Worm (Caenorhabditis elegans): ENCODE data around the gene spe-26.

DNA sequence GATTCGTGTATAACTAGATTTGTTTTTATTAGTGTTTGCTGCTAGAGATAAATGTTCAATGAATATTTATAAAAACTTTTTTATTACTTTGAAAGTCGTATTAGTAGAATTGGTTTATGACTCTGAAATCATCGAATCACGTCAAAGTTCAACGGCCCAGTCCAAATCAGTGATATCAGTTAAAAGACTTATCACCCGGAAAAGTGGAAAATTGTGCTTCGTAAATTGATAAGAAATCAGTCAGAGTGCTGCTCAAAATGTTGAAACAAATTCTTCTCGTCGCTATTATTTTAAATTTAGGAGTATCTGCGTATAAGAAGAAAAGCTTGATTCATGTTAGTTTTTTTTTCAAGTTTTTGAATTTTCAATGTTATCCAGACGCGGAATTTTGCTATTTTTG, 3.5 kb downstream of the spe-26 start, which contains the start of gene R10H10.3:
- TF ChIP-seq ccch-3 (GFP tag; optimal IDR thresholded peaks at IDR 0.05) (no peak), atf-7 (tag; optimal IDR thresholded peaks at IDR 0.05) (no peak), Y53F4B.3 (GFP tag; IDR thresholded peaks at IDR 0.05) (no peak), nhr-120 (GFP tag; IDR thresholded peaks at IDR 0.05) (no peak), pha-4 (tag; optimal IDR thresholded peaks at IDR 0.05) (no peak), egl-44 (GFP tag; IDR thresholded peaks at IDR 0.05) (no peak), unc-130 (GFP tag; optimal IDR thresholded peaks at IDR 0.05) (no peak), snpc-4 (GFP tag; optimal IDR thresholded peaks at IDR 0.05) (no peak), snpc-4 (tag; optimal IDR thresholded peaks at IDR 0.05) (no peak), Y53G8AR.9 (GFP tag; conservative IDR thresholded peaks at IDR 0.05) (no peak), attf-5 (GFP tag; optimal IDR thresholded peaks at IDR 0.05) (no peak), Y95B8A.8 (GFP tag; IDR thresholded peaks at IDR 0.05) (no peak)
